Worm (Caenorhabditis elegans) whole organism, L4/young adult: Measurements from ENCODE around the gene F44D12.10.

Experiments
- W03F9.2 ChIP-seq: fragments of 150-350 bp; optimal IDR thresholded peaks from 2 replicates; lab custom pipeline; 2014; ENCODE audit warnings: missing biosample characterization, missing genetic modification characterization
- dao-5 ChIP-seq: sonication (generic microtip); optimal IDR thresholded peaks from 2 replicates; lab custom pipeline; 2016; ENCODE audit warnings: missing genotype, missing genetic modification characterization, moderate library complexity, missing compliant biosample characterization
- him-1 ChIP-seq: sonication (generic microtip); optimal IDR thresholded peaks from 2 replicates; lab custom pipeline; 2016; ENCODE audit warnings: missing genotype, missing genetic modification reagents, missing genetic modification characterization, missing compliant biosample characterization

DNA sequence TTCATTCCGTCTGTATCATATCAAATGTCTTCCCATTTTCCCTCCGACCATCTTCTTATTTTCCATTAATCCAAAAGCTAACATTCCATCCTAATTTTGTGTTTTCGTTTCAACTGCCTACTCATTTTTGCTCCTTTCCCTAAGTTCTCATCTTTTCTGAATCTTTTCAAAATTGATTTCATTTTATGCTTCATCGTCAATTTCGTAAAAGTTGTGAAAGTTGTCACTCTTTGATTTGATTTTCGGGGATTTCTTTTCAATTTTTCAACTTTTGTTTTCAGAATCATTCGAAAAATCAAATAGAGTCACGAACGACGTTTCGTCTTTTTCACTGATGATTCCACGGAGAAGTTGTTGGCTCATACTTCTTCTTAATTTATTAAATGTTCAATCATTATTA, 30.7 kb upstream of the F44D12.10 start, which contains the start of gene cwn-2:
- TF ChIP-seq W03F9.2, result no peak
- TF ChIP-seq dao-5 (tag; lab: Kevin White, UChicago), result no peak
- TF ChIP-seq him-1 (tag; lab: Kevin White, UChicago), result no peak
